Worm (Caenorhabditis elegans): ENCODE data around the gene srh-23.

ce11 chrV:4891305-4891704 lies 29.6 kb upstream of the srh-23 start:
- TF ChIP-seq ama-1 (optimal IDR thresholded peaks at IDR 0.05) (no peak), ama-1 (GFP tag; optimal IDR thresholded peaks at IDR 0.05) (no peak), pha-4 (tag; optimal IDR thresholded peaks at IDR 0.05) (no peak), snpc-3.4 (tag; optimal IDR thresholded peaks at IDR 0.05) (peak; percentile 51), F57C9.4 (tag; optimal IDR thresholded peaks at IDR 0.05) (no peak), akir-1 (GFP tag; optimal IDR thresholded peaks at IDR 0.05) (no peak), egl-44 (GFP tag; IDR thresholded peaks at IDR 0.05) (no peak), madf-10 (tag; optimal IDR thresholded peaks at IDR 0.05) (no peak), snpc-4 (GFP tag; optimal IDR thresholded peaks at IDR 0.05) (no peak), snpc-4 (tag; optimal IDR thresholded peaks at IDR 0.05) (peak in 2 of 4 experiments; percentile 6 to 31), K11D2.4 (GFP tag; IDR thresholded peaks at IDR 0.05) (no peak), hrde-1 (tag; optimal IDR thresholded peaks at IDR 0.05; ENCODE audit: borderline replicate concordance) (peak; percentile 70), chd-7 (tag; optimal IDR thresholded peaks at IDR 0.05) (no peak), nhr-27 (tag; optimal IDR thresholded peaks at IDR 0.05) (no peak), somi-1 (GFP tag; optimal IDR thresholded peaks at IDR 0.05) (no peak), Y95B8A.8 (GFP tag; IDR thresholded peaks at IDR 0.05) (no peak)
